Fruit fly (Drosophila melanogaster) whole organism, wandering third instar larva: ENCODE data around the gene Liprin-beta.
A peak's percentile ranks its signal among the peaks of the same experiment; 100 is the strongest.

Source experiments
- Abd-B ChIP-seq: fragments of >200 bp; optimal IDR thresholded peaks from 2 replicates; lab custom pipeline; 2017; ENCODE audit warnings: missing biosample characterization, missing genetic modification characterization
- CG32264 ChIP-seq: fragments of 200-800 bp; sonication (Bioruptor generic); optimal IDR thresholded peaks from 2 replicates; lab custom pipeline; 2016; ENCODE audit warnings: missing biosample characterization, missing genetic modification characterization
- CG9705 ChIP-seq: fragments of 200-800 bp; sonication (Bioruptor generic); optimal IDR thresholded peaks from 2 replicates; lab custom pipeline; 2018; ENCODE audit warnings: missing biosample characterization, mild to moderate bottlenecking, missing genetic modification characterization
- CrebA ChIP-seq: fragments of 200-800 bp; sonication (Bioruptor generic); optimal IDR thresholded peaks from 2 replicates; lab custom pipeline; 2016; ENCODE audit warnings: missing biosample characterization, mild to moderate bottlenecking, missing genetic modification characterization, borderline replicate concordance
- Dfd ChIP-seq: fragments of >200 bp; optimal IDR thresholded peaks from 2 replicates; lab custom pipeline; 2017; ENCODE audit warnings: missing biosample characterization, missing genetic modification characterization
- Dif ChIP-seq: fragments of 200-275, 200-300 bp; sonication (Bioruptor generic); optimal IDR thresholded peaks from 2 replicates; lab custom pipeline; 2018; ENCODE audit warnings: missing biosample characterization, missing genetic modification characterization; ENCODE audit not compliant: partially characterized antibody
- GATAd ChIP-seq: sonication (Bioruptor generic); optimal IDR thresholded peaks from 2 replicates; lab custom pipeline; 2016; ENCODE audit warnings: missing biosample characterization, missing genetic modification characterization
- HLH106 ChIP-seq: fragments of 200-800 bp; optimal IDR thresholded peaks from 3 replicates; lab custom pipeline; 2019; ENCODE audit warnings: missing biosample characterization, mild to moderate bottlenecking, missing genetic modification characterization, moderate library complexity
- Hnf4 ChIP-seq: fragments of 200-800 bp; sonication (Bioruptor generic); optimal IDR thresholded peaks from 2 replicates; lab custom pipeline; 2016; ENCODE audit warnings: missing biosample characterization, mild to moderate bottlenecking, missing genetic modification characterization
- Hr78 ChIP-seq: fragments of >200 bp; optimal IDR thresholded peaks from 2 replicates; lab custom pipeline; 2017; ENCODE audit warnings: missing biosample characterization, missing genetic modification characterization
- Hr83 ChIP-seq: fragments of 200-300 bp; sonication (Bioruptor generic); optimal IDR thresholded peaks from 2 replicates; lab custom pipeline; 2016; ENCODE audit warnings: missing biosample characterization, mild to moderate bottlenecking, missing genetic modification characterization, moderate library complexity; ENCODE audit not compliant: poor library complexity, severe bottlenecking
- Jra ChIP-seq: sonication (Bioruptor generic); optimal IDR thresholded peaks from 2 replicates; lab custom pipeline; 2016; ENCODE audit warnings: missing biosample characterization, missing genetic modification characterization
- Mio ChIP-seq: sonication (Bioruptor generic); optimal IDR thresholded peaks from 2 replicates; lab custom pipeline; 2016; ENCODE audit warnings: missing biosample characterization, missing genetic modification characterization
- Myc ChIP-seq: fragments of >200 bp; optimal IDR thresholded peaks from 2 replicates; lab custom pipeline; 2017
- N ChIP-seq: fragments of >200 bp; optimal IDR thresholded peaks from 2 replicates; lab custom pipeline; 2018; ENCODE audit warnings: missing biosample characterization, missing external identifiers, missing genetic modification characterization
- OdsH ChIP-seq: fragments of 200-800 bp; sonication (Bioruptor generic); optimal IDR thresholded peaks from 2 replicates; lab custom pipeline; 2016; ENCODE audit warnings: missing biosample characterization, mild to moderate bottlenecking, missing genetic modification characterization
- Rel ChIP-seq, 2 experiments: fragments of 200-800 bp; sonication (Bioruptor generic) in 1 of 2; optimal IDR thresholded peaks; 2 replicates in 1 of 2; 3 replicates in 1 of 2; lab custom pipeline; 2016 to 2019; ENCODE audit warnings: mild to moderate bottlenecking in 2 of 2, missing biosample characterization in 2 of 2, missing genetic modification characterization in 2 of 2, moderate library complexity in 1 of 2
- Sp1 ChIP-seq: fragments of 200-800 bp; sonication (Bioruptor generic); optimal IDR thresholded peaks from 3 replicates; lab custom pipeline; 2019; ENCODE audit warnings: missing biosample characterization, mild to moderate bottlenecking, missing genetic modification characterization, moderate library complexity
- Vsx2 ChIP-seq: fragments of 200-300, 225-300 bp; sonication (Bioruptor generic); optimal IDR thresholded peaks from 2 replicates; lab custom pipeline; 2018; ENCODE audit warnings: missing biosample characterization, missing genetic modification characterization; ENCODE audit not compliant: partially characterized antibody
- br ChIP-seq: fragments of 200-800 bp; sonication (Bioruptor generic); optimal IDR thresholded peaks from 2 replicates; lab custom pipeline; 2016; ENCODE audit warnings: missing biosample characterization, missing genetic modification characterization
- brk ChIP-seq: fragments of 200-800 bp; sonication (Bioruptor generic); optimal IDR thresholded peaks from 2 replicates; lab custom pipeline; 2016; ENCODE audit warnings: missing biosample characterization, mild to moderate bottlenecking, missing genetic modification characterization
- dl ChIP-seq, 2 experiments: fragments of 175-275, 200-275 bp in 1 of 2; fragments of 200-275 bp in 1 of 2; sonication (Bioruptor generic); optimal IDR thresholded peaks; lab custom pipeline; 2018; ENCODE audit warnings: mild to moderate bottlenecking in 2 of 2, missing biosample characterization in 2 of 2, missing genetic modification characterization in 2 of 2, moderate library complexity in 2 of 2; ENCODE audit not compliant: partially characterized antibody in 2 of 2, insufficient read depth in 1 of 2
- dmrt93B ChIP-seq: fragments of 200-800 bp; sonication (Bioruptor generic); optimal IDR thresholded peaks from 2 replicates; lab custom pipeline; 2018; ENCODE audit warnings: missing biosample characterization, mild to moderate bottlenecking, missing genetic modification characterization
- dsf ChIP-seq: sonication (Bioruptor generic); optimal IDR thresholded peaks from 2 replicates; lab custom pipeline; 2016; ENCODE audit warnings: missing biosample characterization, missing genetic modification characterization, borderline replicate concordance
- ey ChIP-seq: fragments of 200-800 bp; sonication (Bioruptor generic); optimal IDR thresholded peaks from 2 replicates; lab custom pipeline; 2016; ENCODE audit warnings: missing biosample characterization, missing genetic modification characterization
- foxo ChIP-seq, 2 experiments: fragments of 200-800 bp; sonication (Bioruptor generic); optimal IDR thresholded peaks; 2 replicates in 1 of 2; 3 replicates in 1 of 2; lab custom pipeline; 2016 to 2017; ENCODE audit warnings: missing biosample characterization in 2 of 2, missing genetic modification characterization in 2 of 2
- fru ChIP-seq: fragments of 200-800 bp; sonication (Bioruptor generic); optimal IDR thresholded peaks from 3 replicates; lab custom pipeline; 2016; ENCODE audit warnings: missing biosample characterization, mild to moderate bottlenecking, missing genetic modification characterization
- h ChIP-seq: fragments of 200-800 bp; sonication (Bioruptor generic); optimal IDR thresholded peaks from 3 replicates; lab custom pipeline; 2016; ENCODE audit warnings: missing biosample characterization, mild to moderate bottlenecking, missing genetic modification characterization
- jim ChIP-seq: fragments of 175-275, 200-325 bp; sonication (Bioruptor generic); optimal IDR thresholded peaks from 2 replicates; lab custom pipeline; 2016; ENCODE audit warnings: missing biosample characterization, mild to moderate bottlenecking, missing genetic modification characterization
- lola ChIP-seq: fragments of >200 bp; optimal IDR thresholded peaks from 2 replicates; lab custom pipeline; 2017; ENCODE audit warnings: missing biosample characterization, missing genetic modification characterization
- pan ChIP-seq: fragments of >200 bp; optimal IDR thresholded peaks from 2 replicates; lab custom pipeline; 2017
- psq ChIP-seq: fragments of 200-800 bp; sonication (Bioruptor generic); optimal IDR thresholded peaks from 3 replicates; lab custom pipeline; 2017; ENCODE audit warnings: missing biosample characterization, mild to moderate bottlenecking, missing genetic modification characterization, moderate library complexity
- rgr ChIP-seq: fragments of 200-800 bp; sonication (Bioruptor generic); optimal IDR thresholded peaks from 3 replicates; lab custom pipeline; 2016; ENCODE audit warnings: missing biosample characterization, mild to moderate bottlenecking, missing genetic modification characterization
- sage ChIP-seq: fragments of 200-800 bp; sonication (Bioruptor generic); optimal IDR thresholded peaks from 2 replicates; lab custom pipeline; 2016; ENCODE audit warnings: missing biosample characterization, mild to moderate bottlenecking, missing genetic modification characterization
- sv ChIP-seq: fragments of 200-800 bp; sonication (Bioruptor generic); optimal IDR thresholded peaks from 3 replicates; lab custom pipeline; 2016; ENCODE audit warnings: missing biosample characterization, missing genetic modification characterization
- tai ChIP-seq: sonication (Bioruptor generic); optimal IDR thresholded peaks from 2 replicates; lab custom pipeline; 2016; ENCODE audit warnings: missing biosample characterization, missing genetic modification characterization
- usp ChIP-seq: fragments of >200 bp; optimal IDR thresholded peaks from 2 replicates; lab custom pipeline; 2017; ENCODE audit warnings: missing biosample characterization, missing genetic modification characterization
- woc ChIP-seq: sonication (Bioruptor generic); optimal IDR thresholded peaks from 2 replicates; lab custom pipeline; 2016; ENCODE audit warnings: missing biosample characterization, mild to moderate bottlenecking, missing genetic modification characterization

The Liprin-beta gene

DNA sequence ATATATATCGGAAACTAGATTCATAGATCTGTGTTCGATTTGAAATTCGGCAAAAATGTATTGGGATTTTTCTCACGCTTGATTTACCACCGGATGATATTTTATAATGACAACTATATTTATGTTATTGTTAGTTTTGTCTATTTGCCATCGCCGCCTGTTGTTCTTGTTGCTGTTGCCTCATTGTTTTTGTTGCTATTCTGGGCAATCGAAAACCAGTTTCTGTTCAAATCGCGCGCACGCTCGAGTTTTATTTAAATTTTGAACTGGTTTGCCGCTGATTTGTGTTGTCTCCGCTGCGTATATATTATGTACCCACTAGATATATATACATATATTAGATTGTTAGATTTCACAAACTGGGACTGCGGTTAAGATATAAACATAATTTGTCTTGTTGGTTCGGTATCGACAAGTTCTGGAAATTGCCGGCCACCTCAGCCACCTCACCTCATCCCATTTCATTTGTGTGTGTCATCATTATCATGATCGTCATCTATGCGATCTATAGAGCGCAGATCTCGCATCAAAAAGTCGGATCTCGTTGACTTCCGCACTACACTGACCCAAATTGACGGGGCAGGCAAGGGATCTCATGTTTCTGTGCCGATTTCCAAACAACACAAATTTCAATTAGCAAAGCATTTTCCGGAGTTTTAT is 22.2 kb upstream of the Liprin-beta start:
- no peak for TF ChIP-seq lola (GFP tag; lab: Kevin White, UChicago)
- no peak for TF ChIP-seq dsf (GFP tag; lab: Kevin White, UChicago)
- no peak for TF ChIP-seq Sp1 (GFP tag; lab: Kevin White, UChicago)
- TF ChIP-seq foxo (GFP tag; optimal IDR thresholded peaks at IDR 0.05; lab: Kevin White, UChicago) = no peak
- no peak for TF ChIP-seq dmrt93B
- no peak for TF ChIP-seq Rel (GFP tag; optimal IDR thresholded peaks at IDR 0.05; lab: Kevin White, UChicago)
- TF ChIP-seq Rel (tag; optimal IDR thresholded peaks at IDR 0.05; lab: Kevin White, UChicago) = no peak
- TF ChIP-seq brk = no peak
- no peak for TF ChIP-seq Abd-B
- no peak for TF ChIP-seq Vsx2
- TF ChIP-seq br (GFP tag; lab: Kevin White, UChicago) = no peak
- no peak for TF ChIP-seq CG9705
- no peak for TF ChIP-seq rgr (GFP tag; lab: Kevin White, UChicago)
- no peak for TF ChIP-seq Mio
- no peak for TF ChIP-seq usp (GFP tag; lab: Kevin White, UChicago)
- TF ChIP-seq dl (GFP tag; optimal IDR thresholded peaks at IDR 0.05; lab: Kevin White, UChicago; ENCODE audit: insufficient read depth in 1 of 2, partially characterized antibody in 2 of 2) = no peak
- TF ChIP-seq Jra (GFP tag; lab: Kevin White, UChicago) = no peak
- no peak for TF ChIP-seq ey (GFP tag; lab: Kevin White, UChicago)

DNA sequence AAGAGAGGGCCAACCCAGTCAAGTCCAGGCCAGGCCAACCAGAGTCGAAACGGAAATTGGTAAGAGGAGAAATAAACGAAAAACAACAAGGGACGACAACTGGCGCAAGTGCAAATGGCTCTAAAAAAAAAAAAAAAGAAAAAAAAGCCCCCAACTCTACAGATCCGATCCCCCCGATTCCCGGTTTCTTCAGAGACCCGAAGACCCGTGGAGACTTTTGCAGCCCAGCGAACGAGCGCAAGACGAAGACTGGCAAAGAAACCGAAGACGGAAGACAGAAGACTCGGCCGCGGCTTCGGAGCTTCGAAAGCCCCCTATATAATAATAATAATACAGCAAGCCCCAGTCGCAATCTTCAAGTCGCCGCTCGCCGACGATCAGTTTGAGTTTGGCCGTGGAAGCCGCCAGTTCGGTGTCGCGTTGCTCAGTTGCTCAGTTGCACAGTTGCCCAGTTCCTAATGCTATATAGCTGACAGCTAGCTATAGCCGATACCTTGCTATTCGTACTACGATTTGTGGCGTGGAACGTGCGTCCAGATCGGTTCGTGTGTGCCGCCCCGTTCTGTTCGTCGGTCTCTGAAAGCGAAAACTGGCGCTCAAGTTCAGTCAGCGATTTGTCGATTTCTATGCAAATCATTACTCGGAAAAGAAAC is 18.6 kb upstream of the Liprin-beta start:
- peak; percentile 63 for TF ChIP-seq Sp1 (GFP tag; lab: Kevin White, UChicago)
- TF ChIP-seq fru (GFP tag; lab: Kevin White, UChicago) = peak; percentile 14
- no peak for TF ChIP-seq tai (GFP tag; lab: Kevin White, UChicago)
- no peak for TF ChIP-seq Hr78 (GFP tag; lab: Kevin White, UChicago)
- no peak for TF ChIP-seq sv (GFP tag; lab: Kevin White, UChicago)
- TF ChIP-seq N (GFP tag; lab: Kevin White, UChicago) = no peak
- TF ChIP-seq dsf (GFP tag; lab: Kevin White, UChicago) = no peak
- TF ChIP-seq Jra (GFP tag; lab: Kevin White, UChicago) = no peak
- peak; percentile 50 for TF ChIP-seq Dif (GFP tag; lab: Kevin White, UChicago)
- TF ChIP-seq Myc (lab: Kevin White, UChicago) = no peak
- no peak for TF ChIP-seq Vsx2
- TF ChIP-seq OdsH (GFP tag; lab: Kevin White, UChicago) = no peak
- TF ChIP-seq jim = peak; percentile 92
- no peak for TF ChIP-seq Abd-B
- peak; percentile 2 for TF ChIP-seq Hnf4 (GFP tag; lab: Kevin White, UChicago)
- peak; percentile 66 for TF ChIP-seq h (GFP tag; lab: Kevin White, UChicago)
- TF ChIP-seq lola (GFP tag; lab: Kevin White, UChicago) = no peak
- peak; percentile 80 for TF ChIP-seq Rel (GFP tag; optimal IDR thresholded peaks at IDR 0.05; lab: Kevin White, UChicago)
- peak; percentile 96 for TF ChIP-seq Rel (tag; optimal IDR thresholded peaks at IDR 0.05; lab: Kevin White, UChicago)
- TF ChIP-seq usp (GFP tag; lab: Kevin White, UChicago) = no peak
- no peak for TF ChIP-seq CrebA (GFP tag; lab: Kevin White, UChicago)
- no peak for TF ChIP-seq CG32264 (GFP tag; lab: Kevin White, UChicago)
- TF ChIP-seq pan = no peak
- TF ChIP-seq dl (GFP tag; optimal IDR thresholded peaks at IDR 0.05; lab: Kevin White, UChicago; ENCODE audit: insufficient read depth in 1 of 2, partially characterized antibody in 2 of 2) = peak in 1 of 2 experiments; percentile 15
- TF ChIP-seq Mio = no peak
- TF ChIP-seq ey (GFP tag; lab: Kevin White, UChicago) = no peak
- peak; percentile 9 to 64 for TF ChIP-seq foxo (GFP tag; optimal IDR thresholded peaks at IDR 0.05; lab: Kevin White, UChicago)
- no peak for TF ChIP-seq GATAd
- TF ChIP-seq brk = peak; percentile 28
- peak; percentile 23 for TF ChIP-seq sage
- peak; percentile 43 for TF ChIP-seq rgr (GFP tag; lab: Kevin White, UChicago)
- TF ChIP-seq HLH106 (tag; lab: Kevin White, UChicago) = no peak
- no peak for TF ChIP-seq dmrt93B
- TF ChIP-seq psq = peak; percentile 80
- no peak for TF ChIP-seq CG9705
- no peak for TF ChIP-seq woc (GFP tag; lab: Kevin White, UChicago)
- no peak for TF ChIP-seq Dfd (GFP tag; lab: Kevin White, UChicago)
- TF ChIP-seq Hr83 (GFP tag; lab: Kevin White, UChicago) = no peak
- TF ChIP-seq br (GFP tag; lab: Kevin White, UChicago) = peak; percentile 30
- TF ChIP-seq, all 38 proteins: peak for 14
